Fruit fly (Drosophila melanogaster) whole organism, wandering third instar larva: ENCODE measurements around the gene CG14982.

Source experiments
- Abd-B ChIP-seq: fragments of >200 bp; optimal IDR thresholded peaks from 2 replicates; lab custom pipeline; 2017; ENCODE audit warnings: missing biosample characterization, missing genetic modification characterization
- CG32264 ChIP-seq: fragments of 200-800 bp; sonication (Bioruptor generic); optimal IDR thresholded peaks from 2 replicates; lab custom pipeline; 2016; ENCODE audit warnings: missing biosample characterization, missing genetic modification characterization
- CG9705 ChIP-seq: fragments of 200-800 bp; sonication (Bioruptor generic); optimal IDR thresholded peaks from 2 replicates; lab custom pipeline; 2018; ENCODE audit warnings: missing biosample characterization, mild to moderate bottlenecking, missing genetic modification characterization
- CrebA ChIP-seq: fragments of 200-800 bp; sonication (Bioruptor generic); optimal IDR thresholded peaks from 2 replicates; lab custom pipeline; 2016; ENCODE audit warnings: missing biosample characterization, mild to moderate bottlenecking, missing genetic modification characterization, borderline replicate concordance
- Dfd ChIP-seq: fragments of >200 bp; optimal IDR thresholded peaks from 2 replicates; lab custom pipeline; 2017; ENCODE audit warnings: missing biosample characterization, missing genetic modification characterization
- Dif ChIP-seq: fragments of 200-275, 200-300 bp; sonication (Bioruptor generic); optimal IDR thresholded peaks from 2 replicates; lab custom pipeline; 2018; ENCODE audit warnings: missing biosample characterization, missing genetic modification characterization; ENCODE audit not compliant: partially characterized antibody
- GATAd ChIP-seq: sonication (Bioruptor generic); optimal IDR thresholded peaks from 2 replicates; lab custom pipeline; 2016; ENCODE audit warnings: missing biosample characterization, missing genetic modification characterization
- HLH106 ChIP-seq: fragments of 200-800 bp; optimal IDR thresholded peaks from 3 replicates; lab custom pipeline; 2019; ENCODE audit warnings: missing biosample characterization, mild to moderate bottlenecking, missing genetic modification characterization, moderate library complexity
- Hnf4 ChIP-seq: fragments of 200-800 bp; sonication (Bioruptor generic); optimal IDR thresholded peaks from 2 replicates; lab custom pipeline; 2016; ENCODE audit warnings: missing biosample characterization, mild to moderate bottlenecking, missing genetic modification characterization
- Hr78 ChIP-seq: fragments of >200 bp; optimal IDR thresholded peaks from 2 replicates; lab custom pipeline; 2017; ENCODE audit warnings: missing biosample characterization, missing genetic modification characterization
- Hr83 ChIP-seq: fragments of 200-300 bp; sonication (Bioruptor generic); optimal IDR thresholded peaks from 2 replicates; lab custom pipeline; 2016; ENCODE audit warnings: missing biosample characterization, mild to moderate bottlenecking, missing genetic modification characterization, moderate library complexity; ENCODE audit not compliant: poor library complexity, severe bottlenecking
- Jra ChIP-seq: sonication (Bioruptor generic); optimal IDR thresholded peaks from 2 replicates; lab custom pipeline; 2016; ENCODE audit warnings: missing biosample characterization, missing genetic modification characterization
- Mio ChIP-seq: sonication (Bioruptor generic); optimal IDR thresholded peaks from 2 replicates; lab custom pipeline; 2016; ENCODE audit warnings: missing biosample characterization, missing genetic modification characterization
- Myc ChIP-seq: fragments of >200 bp; optimal IDR thresholded peaks from 2 replicates; lab custom pipeline; 2017
- N ChIP-seq: fragments of >200 bp; optimal IDR thresholded peaks from 2 replicates; lab custom pipeline; 2018; ENCODE audit warnings: missing biosample characterization, missing external identifiers, missing genetic modification characterization
- OdsH ChIP-seq: fragments of 200-800 bp; sonication (Bioruptor generic); optimal IDR thresholded peaks from 2 replicates; lab custom pipeline; 2016; ENCODE audit warnings: missing biosample characterization, mild to moderate bottlenecking, missing genetic modification characterization
- Rel ChIP-seq, 2 experiments: fragments of 200-800 bp; sonication (Bioruptor generic) in 1 of 2; optimal IDR thresholded peaks; 2 replicates in 1 of 2; 3 replicates in 1 of 2; lab custom pipeline; 2016 to 2019; ENCODE audit warnings: mild to moderate bottlenecking in 2 of 2, missing biosample characterization in 2 of 2, missing genetic modification characterization in 2 of 2, moderate library complexity in 1 of 2
- Sp1 ChIP-seq: fragments of 200-800 bp; sonication (Bioruptor generic); optimal IDR thresholded peaks from 3 replicates; lab custom pipeline; 2019; ENCODE audit warnings: missing biosample characterization, mild to moderate bottlenecking, missing genetic modification characterization, moderate library complexity
- Vsx2 ChIP-seq: fragments of 200-300, 225-300 bp; sonication (Bioruptor generic); optimal IDR thresholded peaks from 2 replicates; lab custom pipeline; 2018; ENCODE audit warnings: missing biosample characterization, missing genetic modification characterization; ENCODE audit not compliant: partially characterized antibody
- br ChIP-seq: fragments of 200-800 bp; sonication (Bioruptor generic); optimal IDR thresholded peaks from 2 replicates; lab custom pipeline; 2016; ENCODE audit warnings: missing biosample characterization, missing genetic modification characterization
- brk ChIP-seq: fragments of 200-800 bp; sonication (Bioruptor generic); optimal IDR thresholded peaks from 2 replicates; lab custom pipeline; 2016; ENCODE audit warnings: missing biosample characterization, mild to moderate bottlenecking, missing genetic modification characterization
- dl ChIP-seq, 2 experiments: fragments of 175-275, 200-275 bp in 1 of 2; fragments of 200-275 bp in 1 of 2; sonication (Bioruptor generic); optimal IDR thresholded peaks; lab custom pipeline; 2018; ENCODE audit warnings: mild to moderate bottlenecking in 2 of 2, missing biosample characterization in 2 of 2, missing genetic modification characterization in 2 of 2, moderate library complexity in 2 of 2; ENCODE audit not compliant: partially characterized antibody in 2 of 2, insufficient read depth in 1 of 2
- dmrt93B ChIP-seq: fragments of 200-800 bp; sonication (Bioruptor generic); optimal IDR thresholded peaks from 2 replicates; lab custom pipeline; 2018; ENCODE audit warnings: missing biosample characterization, mild to moderate bottlenecking, missing genetic modification characterization
- dsf ChIP-seq: sonication (Bioruptor generic); optimal IDR thresholded peaks from 2 replicates; lab custom pipeline; 2016; ENCODE audit warnings: missing biosample characterization, missing genetic modification characterization, borderline replicate concordance
- ey ChIP-seq: fragments of 200-800 bp; sonication (Bioruptor generic); optimal IDR thresholded peaks from 2 replicates; lab custom pipeline; 2016; ENCODE audit warnings: missing biosample characterization, missing genetic modification characterization
- foxo ChIP-seq, 2 experiments: fragments of 200-800 bp; sonication (Bioruptor generic); optimal IDR thresholded peaks; 2 replicates in 1 of 2; 3 replicates in 1 of 2; lab custom pipeline; 2016 to 2017; ENCODE audit warnings: missing biosample characterization in 2 of 2, missing genetic modification characterization in 2 of 2
- fru ChIP-seq: fragments of 200-800 bp; sonication (Bioruptor generic); optimal IDR thresholded peaks from 3 replicates; lab custom pipeline; 2016; ENCODE audit warnings: missing biosample characterization, mild to moderate bottlenecking, missing genetic modification characterization
- h ChIP-seq: fragments of 200-800 bp; sonication (Bioruptor generic); optimal IDR thresholded peaks from 3 replicates; lab custom pipeline; 2016; ENCODE audit warnings: missing biosample characterization, mild to moderate bottlenecking, missing genetic modification characterization
- jim ChIP-seq: fragments of 175-275, 200-325 bp; sonication (Bioruptor generic); optimal IDR thresholded peaks from 2 replicates; lab custom pipeline; 2016; ENCODE audit warnings: missing biosample characterization, mild to moderate bottlenecking, missing genetic modification characterization
- lola ChIP-seq: fragments of >200 bp; optimal IDR thresholded peaks from 2 replicates; lab custom pipeline; 2017; ENCODE audit warnings: missing biosample characterization, missing genetic modification characterization
- pan ChIP-seq: fragments of >200 bp; optimal IDR thresholded peaks from 2 replicates; lab custom pipeline; 2017
- psq ChIP-seq: fragments of 200-800 bp; sonication (Bioruptor generic); optimal IDR thresholded peaks from 3 replicates; lab custom pipeline; 2017; ENCODE audit warnings: missing biosample characterization, mild to moderate bottlenecking, missing genetic modification characterization, moderate library complexity
- rgr ChIP-seq: fragments of 200-800 bp; sonication (Bioruptor generic); optimal IDR thresholded peaks from 3 replicates; lab custom pipeline; 2016; ENCODE audit warnings: missing biosample characterization, mild to moderate bottlenecking, missing genetic modification characterization
- sage ChIP-seq: fragments of 200-800 bp; sonication (Bioruptor generic); optimal IDR thresholded peaks from 2 replicates; lab custom pipeline; 2016; ENCODE audit warnings: missing biosample characterization, mild to moderate bottlenecking, missing genetic modification characterization
- sv ChIP-seq: fragments of 200-800 bp; sonication (Bioruptor generic); optimal IDR thresholded peaks from 3 replicates; lab custom pipeline; 2016; ENCODE audit warnings: missing biosample characterization, missing genetic modification characterization
- tai ChIP-seq: sonication (Bioruptor generic); optimal IDR thresholded peaks from 2 replicates; lab custom pipeline; 2016; ENCODE audit warnings: missing biosample characterization, missing genetic modification characterization
- usp ChIP-seq: fragments of >200 bp; optimal IDR thresholded peaks from 2 replicates; lab custom pipeline; 2017; ENCODE audit warnings: missing biosample characterization, missing genetic modification characterization
- woc ChIP-seq: sonication (Bioruptor generic); optimal IDR thresholded peaks from 2 replicates; lab custom pipeline; 2016; ENCODE audit warnings: missing biosample characterization, mild to moderate bottlenecking, missing genetic modification characterization

The CG14982 gene

DNA sequence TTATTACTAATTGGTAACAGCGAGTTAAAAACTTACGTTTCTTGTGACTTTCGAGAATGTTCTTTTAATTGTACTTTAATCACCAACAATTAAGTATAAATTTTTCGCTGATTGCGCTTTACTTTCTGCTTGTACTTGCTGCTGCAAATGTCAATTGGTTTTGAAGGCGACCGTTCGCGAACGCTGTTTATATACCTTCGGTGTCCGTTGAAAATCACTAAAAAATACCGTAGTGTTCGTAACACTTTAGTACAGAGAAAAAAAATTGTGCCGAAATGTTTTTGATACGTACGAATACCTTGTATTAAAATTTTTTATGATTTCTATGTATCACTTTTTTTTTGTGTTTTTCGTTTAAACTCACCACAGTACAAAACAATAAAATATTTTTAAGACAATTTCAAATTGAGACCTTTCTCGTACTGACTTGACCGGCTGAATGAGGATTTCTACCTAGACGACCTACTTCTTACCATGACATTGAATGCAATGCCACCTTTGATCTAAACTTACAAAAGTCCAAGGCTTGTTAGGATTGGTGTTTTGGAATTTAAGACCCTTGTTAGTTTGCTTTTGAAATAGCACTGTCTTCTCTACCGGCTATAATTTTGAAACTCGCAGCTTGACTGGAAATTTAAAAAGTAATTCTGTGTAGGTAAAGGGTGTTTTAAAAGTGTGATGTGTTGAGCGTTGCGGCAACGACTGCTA lies 39.9 kb upstream of the CG14982 start, which contains the start of gene Ubi-p63E:
Gene Ubi-p63E, minus strand, starts transcription at position 694 of the 708 bp plus-strand sequence.
- TF ChIP-seq Mio (GFP tag; lab: Kevin White, UChicago) (no peak), jim (GFP tag; lab: Kevin White, UChicago) (no peak), rgr (peak; percentile 45), Hnf4 (GFP tag; lab: Kevin White, UChicago) (peak; percentile 83), HLH106 (tag; lab: Kevin White, UChicago) (peak; percentile 50), CrebA (GFP tag; lab: Kevin White, UChicago) (no peak), dsf (peak; percentile 11), Vsx2 (GFP tag; lab: Kevin White, UChicago) (no peak), usp (GFP tag; lab: Kevin White, UChicago) (no peak), pan (lab: Kevin White, UChicago) (no peak), GATAd (GFP tag; lab: Kevin White, UChicago) (no peak), Dif (peak; percentile 61), dl (GFP tag; optimal IDR thresholded peaks at IDR 0.05; lab: Kevin White, UChicago; ENCODE audit: insufficient read depth in 1 of 2, partially characterized antibody in 2 of 2) (no peak), CG9705 (GFP tag; lab: Kevin White, UChicago) (peak; percentile 49), lola (no peak), br (peak; percentile 70), sv (GFP tag; lab: Kevin White, UChicago) (peak; percentile 44), dmrt93B (GFP tag; lab: Kevin White, UChicago) (peak; percentile 53), Jra (GFP tag; lab: Kevin White, UChicago) (no peak), fru (GFP tag; lab: Kevin White, UChicago) (peak; percentile 41), ey (GFP tag; lab: Kevin White, UChicago) (peak; percentile 50), foxo (GFP tag; optimal IDR thresholded peaks at IDR 0.05; lab: Kevin White, UChicago) (peak in 1 of 2 experiments; percentile 73), Abd-B (no peak), Sp1 (peak; percentile 70), sage (GFP tag; lab: Kevin White, UChicago) (peak; percentile 11), CG32264 (peak; percentile 51), woc (peak; percentile 48), h (GFP tag; lab: Kevin White, UChicago) (peak; percentile 59), OdsH (GFP tag; lab: Kevin White, UChicago) (no peak), Rel (GFP tag; optimal IDR thresholded peaks at IDR 0.05; lab: Kevin White, UChicago) (no peak), Rel (tag; optimal IDR thresholded peaks at IDR 0.05; lab: Kevin White, UChicago) (peak; percentile 16), Hr78 (GFP tag; lab: Kevin White, UChicago) (no peak), N (GFP tag; lab: Kevin White, UChicago) (no peak), psq (no peak), Myc (no peak), Dfd (no peak), tai (peak; percentile 41), Hr83 (GFP tag; lab: Kevin White, UChicago) (peak; percentile 84), brk (GFP tag; lab: Kevin White, UChicago) (peak; percentile 47)

DNA sequence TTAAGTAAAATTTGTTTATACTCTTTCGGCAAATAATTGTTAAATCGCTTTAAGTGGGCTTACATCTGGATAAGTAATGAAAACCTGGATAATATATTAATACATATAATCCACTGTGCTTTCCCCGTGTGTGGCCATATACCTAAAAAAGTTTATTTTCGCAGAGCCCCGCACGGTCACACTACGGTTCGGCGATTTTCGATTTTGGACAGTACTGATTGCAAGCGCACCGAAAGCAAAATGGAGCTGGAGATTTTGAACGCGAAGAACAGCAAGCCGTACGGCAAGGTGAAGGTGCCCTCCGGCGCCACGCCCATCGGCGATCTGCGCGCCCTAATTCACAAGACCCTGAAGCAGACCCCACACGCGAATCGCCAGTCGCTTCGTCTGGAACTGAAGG lies 39.2 kb upstream of the CG14982 start, which contains the start of gene Sc2:
Gene Sc2, plus strand, starts transcription at position 192 of the 400 bp plus-strand sequence.
- TF ChIP-seq Hnf4 (GFP tag; lab: Kevin White, UChicago) (peak; percentile 28), ey (GFP tag; lab: Kevin White, UChicago) (no peak), Dif (peak; percentile 73), dl (GFP tag; optimal IDR thresholded peaks at IDR 0.05; lab: Kevin White, UChicago; ENCODE audit: insufficient read depth in 1 of 2, partially characterized antibody in 2 of 2) (peak in 1 of 2 experiments; percentile 19), Hr83 (GFP tag; lab: Kevin White, UChicago) (peak; percentile 59), woc (no peak), rgr (peak; percentile 70), Rel (GFP tag; optimal IDR thresholded peaks at IDR 0.05; lab: Kevin White, UChicago) (no peak), Rel (tag; optimal IDR thresholded peaks at IDR 0.05; lab: Kevin White, UChicago) (peak; percentile 96)
- TF ChIP-seq, all 38 proteins: peak for 6
